Fruit fly (Drosophila melanogaster) whole organism, prepupa: Measurements from ENCODE around the gene CG18542.
"Not testable (repeated sequence)": the region's sequence is repeated elsewhere in the genome, so short reads cannot be mapped to it uniquely, and the experiment has no call there.

ENCODE experiments used
- CG15336 ChIP-seq: fragments of 200-800 bp; sonication (Bioruptor generic); IDR thresholded peaks from 2 replicates; pipeline ENCODE4 v1.3.6; 2022; ENCODE audit warnings: missing biosample characterization, missing genetic modification characterization
- CG3032 ChIP-seq: fragments of 200-800 bp; optimal IDR thresholded peaks from 2 replicates; lab custom pipeline; 2019; ENCODE audit warnings: missing biosample characterization, mild to moderate bottlenecking, missing genetic modification characterization, moderate library complexity
- CG32006 ChIP-seq: fragments of 200-800 bp; sonication (Bioruptor generic); optimal IDR thresholded peaks from 3 replicates; lab custom pipeline; 2017; ENCODE audit warnings: missing biosample characterization, mild to moderate bottlenecking, missing genetic modification characterization
- CG4318 ChIP-seq: fragments of 200-800 bp; sonication (Bioruptor generic); optimal IDR thresholded peaks from 3 replicates; lab custom pipeline; 2017; ENCODE audit warnings: missing biosample characterization, mild to moderate bottlenecking, missing genetic modification characterization
- CG6163 ChIP-seq: fragments of 200-800 bp; sonication (Bioruptor generic); IDR thresholded peaks from 3 replicates; pipeline ENCODE4 v1.3.6; 2022; ENCODE audit warnings: missing biosample characterization, missing genetic modification characterization
- CG6276 ChIP-seq: fragments of 200-800 bp; sonication (Bioruptor generic); optimal IDR thresholded peaks from 2 replicates; lab custom pipeline; 2017; ENCODE audit warnings: missing biosample characterization, mild to moderate bottlenecking, missing genetic modification characterization
- CG6792 ChIP-seq: fragments of 200-800 bp; sonication (Bioruptor generic); optimal IDR thresholded peaks from 3 replicates; lab custom pipeline; 2016; ENCODE audit warnings: missing biosample characterization, missing genetic modification characterization
- CG6808 ChIP-seq: fragments of 200-800 bp; sonication (Bioruptor generic); optimal IDR thresholded peaks from 3 replicates; lab custom pipeline; 2017; ENCODE audit warnings: missing biosample characterization, missing genetic modification characterization, mild to moderate bottlenecking, moderate library complexity, missing genetic modification reagents
- CG7368 ChIP-seq: fragments of 200-800 bp; sonication (Bioruptor generic); optimal IDR thresholded peaks from 3 replicates; lab custom pipeline; 2016; ENCODE audit warnings: missing biosample characterization, missing genetic modification characterization
- CG8119 ChIP-seq: fragments of 200-800 bp; sonication (Bioruptor generic); IDR thresholded peaks from 3 replicates; pipeline ENCODE4 v1.3.6; 2022; ENCODE audit warnings: missing biosample characterization, missing genetic modification characterization
- CG8319 ChIP-seq: fragments of 200-800 bp; sonication (Bioruptor generic); optimal IDR thresholded peaks from 3 replicates; lab custom pipeline; 2016; ENCODE audit warnings: missing biosample characterization, missing genetic modification characterization
- Eip75B ChIP-seq: fragments of 200-800 bp; sonication (Bioruptor generic); optimal IDR thresholded peaks from 3 replicates; lab custom pipeline; 2016; ENCODE audit warnings: missing biosample characterization, missing genetic modification characterization
- Eip78C ChIP-seq: fragments of 200-800 bp; sonication (Bioruptor generic); peaks from one replicate; lab custom pipeline; 2016; ENCODE audit warnings: missing biosample characterization, missing genetic modification characterization
- Eip93F ChIP-seq: fragments of 200-800 bp; sonication (Bioruptor generic); optimal IDR thresholded peaks from 2 replicates; lab custom pipeline; 2016; ENCODE audit warnings: missing biosample characterization, mild to moderate bottlenecking, missing genetic modification characterization
- Hr38 ChIP-seq: sonication (Bioruptor generic); optimal IDR thresholded peaks from 2 replicates; lab custom pipeline; 2016; ENCODE audit warnings: missing biosample characterization, missing genetic modification characterization
- Hr39 ChIP-seq: fragments of 200-800 bp; sonication (Bioruptor generic); optimal IDR thresholded peaks from 2 replicates; lab custom pipeline; 2016; ENCODE audit warnings: missing biosample characterization, missing genetic modification characterization
- Hr4 ChIP-seq: fragments of 200-800 bp; sonication (Bioruptor generic); optimal IDR thresholded peaks from 3 replicates; lab custom pipeline; 2016; ENCODE audit warnings: missing biosample characterization, missing genetic modification characterization
- Met ChIP-seq: fragments of 200-800 bp; sonication (Bioruptor generic); optimal IDR thresholded peaks from 3 replicates; lab custom pipeline; 2016; ENCODE audit warnings: missing biosample characterization, missing genetic modification characterization
- cyc ChIP-seq: fragments of 200-800 bp; sonication (Bioruptor generic); optimal IDR thresholded peaks from 3 replicates; lab custom pipeline; 2016; ENCODE audit warnings: missing biosample characterization, missing genetic modification characterization
- dac ChIP-seq: fragments of 200-800 bp; sonication (Bioruptor generic); optimal IDR thresholded peaks from 2 replicates; lab custom pipeline; 2017; ENCODE audit warnings: missing biosample characterization, mild to moderate bottlenecking, missing genetic modification characterization
- fkh ChIP-seq: fragments of 200-800 bp; sonication (Bioruptor generic); optimal IDR thresholded peaks from 3 replicates; lab custom pipeline; 2017; ENCODE audit warnings: missing biosample characterization, mild to moderate bottlenecking, missing genetic modification characterization, moderate library complexity
- lz ChIP-seq: fragments of 200-800 bp; sonication (Bioruptor generic); optimal IDR thresholded peaks from 3 replicates; lab custom pipeline; 2016; ENCODE audit warnings: missing biosample characterization, missing genetic modification characterization
- net ChIP-seq: fragments of 200-800 bp; sonication (Bioruptor generic); optimal IDR thresholded peaks from 3 replicates; lab custom pipeline; 2016; ENCODE audit warnings: missing biosample characterization, missing genetic modification characterization
- pdm3 ChIP-seq: fragments of 200-800 bp; sonication (Bioruptor generic); optimal IDR thresholded peaks from 3 replicates; lab custom pipeline; 2016; ENCODE audit warnings: missing biosample characterization, missing genetic modification characterization
- salr ChIP-seq, 2 experiments: fragments of 200-800 bp; sonication (Bioruptor generic); optimal IDR thresholded peaks; 3 replicates each; lab custom pipeline; 2016 to 2018; ENCODE audit warnings: missing biosample characterization in 2 of 2, missing genetic modification characterization in 2 of 2, mild to moderate bottlenecking in 1 of 2
- spab ChIP-seq: fragments of 200-800 bp; sonication (Bioruptor generic); optimal IDR thresholded peaks from 2 replicates; lab custom pipeline; 2017; ENCODE audit warnings: missing biosample characterization, mild to moderate bottlenecking, missing genetic modification characterization, missing genetic modification reagents
- ss ChIP-seq, 2 experiments: fragments of 200-800 bp; sonication (Bioruptor generic); optimal IDR thresholded peaks; 2 replicates in 1 of 2; 3 replicates in 1 of 2; lab custom pipeline; 2017 to 2018; ENCODE audit warnings: mild to moderate bottlenecking in 2 of 2, missing biosample characterization in 2 of 2, missing genetic modification characterization in 2 of 2, moderate library complexity in 1 of 2
- svp ChIP-seq: fragments of 200-800 bp; sonication (Bioruptor generic); peaks from one replicate; lab custom pipeline; 2016; ENCODE audit warnings: missing biosample characterization, missing genetic modification characterization
- vri ChIP-seq: fragments of 200-800 bp; sonication (Bioruptor generic); optimal IDR thresholded peaks from 3 replicates; lab custom pipeline; 2016; ENCODE audit warnings: missing biosample characterization, mild to moderate bottlenecking, missing genetic modification characterization

The CG18542 gene

DNA sequence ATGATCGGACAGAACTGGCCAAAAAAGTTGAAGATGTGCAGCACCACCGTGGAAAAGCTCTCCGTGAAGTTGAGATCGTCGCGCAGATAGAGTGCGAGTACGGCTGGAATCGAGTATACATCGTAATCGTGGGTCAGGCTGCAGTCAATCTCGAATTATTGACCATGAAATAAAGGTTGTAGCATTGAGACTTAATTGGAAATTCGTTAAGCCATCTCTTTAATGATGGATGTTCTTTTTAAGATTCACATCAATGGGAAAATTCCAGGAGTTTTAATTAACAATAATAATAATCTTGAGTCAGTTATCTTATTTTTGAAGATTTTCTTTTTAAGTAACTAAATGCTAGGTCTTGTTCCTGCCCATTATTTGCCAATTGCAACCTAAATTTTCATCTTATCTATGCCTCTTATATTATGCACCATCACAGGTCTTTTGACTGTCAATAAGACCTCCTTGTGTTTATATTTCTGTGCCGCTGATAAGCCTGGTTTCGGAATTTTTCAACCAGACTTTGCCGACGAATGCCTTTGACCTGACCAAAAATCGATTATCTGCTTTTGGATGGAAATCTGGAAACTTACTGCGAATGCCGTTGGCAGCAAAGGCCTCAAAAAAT lies 2.4 kb upstream of the CG18542 start:
- TF ChIP-seq svp (GFP tag; lab: Kevin White, UChicago) (peak; percentile 94), Hr4 (GFP tag; lab: Kevin White, UChicago) (no peak), CG4318 (no peak), CG7368 (GFP tag; lab: Kevin White, UChicago) (no peak)

DNA sequence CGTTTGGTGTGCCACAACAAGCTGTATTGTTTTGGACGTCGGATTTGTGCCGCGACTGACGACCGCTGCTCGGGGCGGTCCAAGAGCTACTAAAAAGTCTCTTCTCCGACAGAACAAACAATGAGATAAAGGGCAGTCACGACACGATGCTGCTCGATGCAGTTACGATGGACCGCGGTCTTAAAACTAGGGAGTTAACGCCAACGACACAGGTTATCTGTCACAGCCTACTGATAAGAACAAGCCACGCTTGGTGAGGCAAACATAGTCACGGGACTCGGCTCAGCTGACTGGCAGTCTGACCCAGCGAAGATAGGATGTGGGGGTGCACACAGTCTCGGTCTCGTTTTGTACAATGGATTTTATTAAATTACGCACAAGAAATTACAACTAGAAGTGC lies 1.4 kb upstream of the CG18542 start, which contains the start of gene CG9444:
CG9444 (minus strand) TSS at position 140 of the 400 bp plus-strand sequence.
- TF ChIP-seq lz (GFP tag; lab: Kevin White, UChicago) (no peak), Eip78C (peak; percentile 11), vri (GFP tag; lab: Kevin White, UChicago) (no peak), cyc (GFP tag; lab: Kevin White, UChicago) (no peak), Hr39 (GFP tag; lab: Kevin White, UChicago) (no peak), svp (GFP tag; lab: Kevin White, UChicago) (peak; percentile 93), CG6276 (GFP tag; lab: Kevin White, UChicago) (no peak), CG6808 (GFP tag; lab: Kevin White, UChicago) (no peak), CG32006 (GFP tag; lab: Kevin White, UChicago) (no peak), salr (GFP tag; optimal IDR thresholded peaks at IDR 0.05; lab: Kevin White, UChicago) (no peak), Eip75B (GFP tag; lab: Kevin White, UChicago) (no peak), Eip93F (GFP tag; lab: Kevin White, UChicago) (no peak), spab (no peak), CG6163 (GFP tag; lab: Robert Waterston, UW) (no peak), Hr38 (GFP tag; lab: Kevin White, UChicago) (no peak), pdm3 (GFP tag; lab: Kevin White, UChicago) (no peak), Met (GFP tag; lab: Kevin White, UChicago) (no peak)

DNA sequence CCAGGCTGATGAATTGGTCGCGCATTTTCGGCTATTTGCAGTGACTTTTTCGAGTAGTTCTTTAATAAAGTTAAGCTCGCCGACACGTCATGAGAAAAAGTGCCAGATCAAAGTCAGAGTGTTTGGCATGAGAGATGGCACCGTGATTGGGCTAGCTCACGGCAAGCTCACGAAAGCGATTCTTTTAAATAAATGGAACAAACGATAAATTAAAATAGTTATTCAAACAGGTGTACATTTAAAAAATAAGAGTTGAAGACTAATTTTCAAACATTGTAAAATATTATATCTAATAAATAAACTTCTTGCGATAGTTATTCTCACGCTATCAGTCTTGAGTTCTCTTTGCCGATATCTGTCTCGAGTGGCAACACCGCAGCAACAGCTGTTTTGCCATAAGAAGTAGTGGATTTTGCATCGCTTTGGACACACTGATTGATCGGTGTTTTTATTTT lies 7.1 kb downstream of the CG18542 start, which contains the start of the genes Unc-115b, p24-2 and CG32939:
Unc-115b (minus strand) TSS at position 101 of the 455 bp plus-strand sequence.
p24-2 (minus strand) TSS at position 120 of the 455 bp plus-strand sequence.
CG32939 (plus strand) TSS at position 405 of the 455 bp plus-strand sequence.
- TF ChIP-seq ss (GFP tag; optimal IDR thresholded peaks at IDR 0.05; lab: Kevin White, UChicago); spab; pdm3 (GFP tag; lab: Kevin White, UChicago): not testable (repeated sequence)

DNA sequence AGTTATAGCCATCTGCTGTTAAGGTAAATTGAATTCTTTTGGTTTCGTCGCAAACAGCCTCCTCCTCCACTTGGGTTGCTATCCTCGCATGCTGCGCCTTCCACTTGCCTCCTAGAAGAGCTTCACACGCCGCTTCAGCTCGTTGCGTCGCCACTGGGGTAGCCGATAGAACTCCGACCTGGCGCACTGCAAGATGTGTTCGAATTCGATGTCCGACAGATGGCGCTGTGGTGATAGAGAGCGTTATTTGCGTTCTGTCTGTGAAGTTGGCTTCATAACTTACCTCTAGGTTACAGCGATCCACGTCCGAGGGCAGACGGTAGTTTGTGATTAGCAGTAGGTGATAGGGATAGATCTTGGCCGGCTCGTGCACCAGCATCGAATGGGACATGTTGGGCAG lies 9.4 kb downstream of the CG18542 start:
- TF ChIP-seq CG8119 (GFP tag; lab: Robert Waterston, UW) = no peak
- no peak for TF ChIP-seq CG6792 (GFP tag; lab: Kevin White, UChicago)
- no peak for TF ChIP-seq dac (GFP tag; lab: Kevin White, UChicago)
- TF ChIP-seq CG3032 (tag; lab: Kevin White, UChicago) = no peak
- TF ChIP-seq CG7368 (GFP tag; lab: Kevin White, UChicago) = no peak
- no peak for TF ChIP-seq CG15336 (GFP tag; lab: Robert Waterston, UW)
- no peak for TF ChIP-seq CG6808 (GFP tag; lab: Kevin White, UChicago)
- no peak for TF ChIP-seq CG6276 (GFP tag; lab: Kevin White, UChicago)
- no peak for TF ChIP-seq spab
- TF ChIP-seq fkh (GFP tag; lab: Kevin White, UChicago) = no peak
- no peak for TF ChIP-seq net (GFP tag; lab: Kevin White, UChicago)

DNA sequence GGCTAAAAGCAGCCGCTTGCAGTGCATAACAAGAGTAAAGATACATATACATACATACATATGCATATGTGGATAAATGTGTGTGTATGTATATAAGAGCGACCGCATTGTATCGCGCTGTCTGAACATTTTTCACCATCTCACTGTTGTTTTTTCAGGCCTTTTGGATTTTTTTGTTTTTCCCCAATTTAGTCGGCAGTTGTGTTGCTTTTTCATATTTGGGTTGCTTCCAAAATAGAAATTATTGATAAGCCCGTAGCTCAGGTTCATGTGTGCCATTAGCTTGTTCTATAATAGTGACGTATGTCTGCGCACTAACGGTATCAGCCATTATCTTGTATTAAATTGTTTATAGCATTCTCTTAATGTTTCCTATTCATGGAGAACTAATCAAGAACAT lies 15.0 kb downstream of the CG18542 start:
- no peak for TF ChIP-seq CG8319 (GFP tag; lab: Kevin White, UChicago)
- TF ChIP-seq vri (GFP tag; lab: Kevin White, UChicago) = peak; percentile 21
